Fruit fly (Drosophila melanogaster) whole organism, embryonic: Measurements from ENCODE around the gene Rab39.
A peak's percentile ranks its signal among the peaks of the same experiment; 100 is the strongest.

ENCODE experiments used
- Abd-B ChIP-seq: fragments of 200-800 bp; sonication (Bioruptor generic); optimal IDR thresholded peaks from 2 replicates; lab custom pipeline; 2018; ENCODE audit warnings: missing biosample characterization, mild to moderate bottlenecking, missing genetic modification characterization, moderate library complexity
- Awh ChIP-seq: fragments of 200-800 bp; sonication (Bioruptor generic); IDR thresholded peaks from 2 replicates; pipeline ENCODE4, ENCODE4 v1.3.6; 2022; ENCODE audit warnings: missing biosample characterization, missing genetic modification characterization
- Blimp-1 ChIP-seq: fragments of 200-800 bp; sonication (Bioruptor generic); optimal IDR thresholded peaks from 3 replicates; lab custom pipeline; 2018; ENCODE audit warnings: missing biosample characterization, missing genetic modification characterization, mild to moderate bottlenecking, moderate library complexity, missing genetic modification reagents
- BtbVII ChIP-seq: fragments of 200-800 bp; sonication (Bioruptor generic); optimal IDR thresholded peaks from 3 replicates; lab custom pipeline; 2017; ENCODE audit warnings: missing biosample characterization, mild to moderate bottlenecking, missing genetic modification characterization
- CG10366 ChIP-seq: fragments of 200-800 bp; sonication (Bioruptor generic); IDR thresholded peaks from 2 replicates; pipeline ENCODE4 v1.3.6; 2022; ENCODE audit warnings: missing biosample characterization, missing genetic modification characterization
- CG10959 ChIP-seq: fragments of 200-800 bp; sonication (Bioruptor generic); IDR thresholded peaks from 2 replicates; pipeline ENCODE4 v1.3.6; 2022; ENCODE audit warnings: missing biosample characterization, missing genetic modification characterization
- CG11723 ChIP-seq: fragments of 200-800 bp; sonication (Bioruptor generic); optimal IDR thresholded peaks from 2 replicates; lab custom pipeline; 2017; ENCODE audit warnings: missing biosample characterization, mild to moderate bottlenecking, missing genetic modification characterization
- CG12236 ChIP-seq: fragments of 200-800 bp; sonication (Bioruptor generic); optimal IDR thresholded peaks from 2 replicates; lab custom pipeline; 2016; ENCODE audit warnings: missing biosample characterization, missing genetic modification characterization
- CG1529 ChIP-seq: fragments of 200-800 bp; sonication (Bioruptor generic); optimal IDR thresholded peaks from 3 replicates; lab custom pipeline; 2018; ENCODE audit warnings: missing biosample characterization, missing genetic modification characterization
- CG1603 ChIP-seq: fragments of 200-800 bp; sonication (Bioruptor generic); optimal IDR thresholded peaks from 2 replicates; lab custom pipeline; 2019; ENCODE audit warnings: missing biosample characterization, mild to moderate bottlenecking, missing genetic modification characterization, moderate library complexity
- CG17568 ChIP-seq: fragments of 200-800 bp; sonication (Bioruptor generic); optimal IDR thresholded peaks from 2 replicates; lab custom pipeline; 2018; ENCODE audit warnings: missing biosample characterization, mild to moderate bottlenecking, missing genetic modification characterization, moderate library complexity
- CG17612 ChIP-seq: fragments of 200-800 bp; sonication (Bioruptor generic); IDR thresholded peaks from 2 replicates; pipeline ENCODE4 v1.3.6; 2022; ENCODE audit warnings: missing biosample characterization, missing genetic modification characterization
- CG18011 ChIP-seq: fragments of 200-800 bp; sonication (Bioruptor generic); optimal IDR thresholded peaks from 2 replicates; lab custom pipeline; 2017; ENCODE audit warnings: missing biosample characterization, missing genetic modification characterization, mild to moderate bottlenecking, moderate library complexity, missing genotype
- CG18764 ChIP-seq: fragments of 200-800 bp; sonication (Bioruptor generic); optimal IDR thresholded peaks from 3 replicates; lab custom pipeline; 2016; ENCODE audit warnings: missing biosample characterization, missing genetic modification characterization
- CG30431 ChIP-seq: fragments of 200-800 bp; sonication (Bioruptor generic); optimal IDR thresholded peaks from 2 replicates; lab custom pipeline; 2017; ENCODE audit warnings: missing biosample characterization, missing genetic modification characterization
- CG32767 ChIP-seq: fragments of 200-800 bp; sonication (Bioruptor generic); IDR thresholded peaks from 2 replicates; pipeline ENCODE4 v1.3.6; 2022; ENCODE audit warnings: missing biosample characterization, missing genetic modification characterization
- CG4820 ChIP-seq: fragments of 200-800 bp; sonication (Bioruptor generic); optimal IDR thresholded peaks from 3 replicates; lab custom pipeline; 2016; ENCODE audit warnings: missing biosample characterization, missing genetic modification characterization
- CG6765 ChIP-seq: fragments of 200-800 bp; sonication (Bioruptor generic); optimal IDR thresholded peaks from 3 replicates; lab custom pipeline; 2017; ENCODE audit warnings: missing biosample characterization, mild to moderate bottlenecking, missing genetic modification characterization
- CG7556 ChIP-seq: fragments of 200-800 bp; sonication (Bioruptor generic); optimal IDR thresholded peaks from 2 replicates; lab custom pipeline; 2017; ENCODE audit warnings: missing biosample characterization, mild to moderate bottlenecking, missing genetic modification characterization
- CG7745 ChIP-seq: fragments of 200-800 bp; sonication (Bioruptor generic); optimal IDR thresholded peaks from 2 replicates; lab custom pipeline; 2018; ENCODE audit warnings: missing biosample characterization, mild to moderate bottlenecking, missing genetic modification characterization, moderate library complexity
- CG8089 ChIP-seq: fragments of 200-800 bp; sonication (Bioruptor generic); optimal IDR thresholded peaks from 3 replicates; lab custom pipeline; 2016; ENCODE audit warnings: missing biosample characterization, missing genetic modification characterization
- CG8290 ChIP-seq, 3 experiments: fragments of 200-800 bp; sonication (Bioruptor generic); optimal IDR thresholded peaks; 2 replicates each; lab custom pipeline; 2016 to 2019; ENCODE audit warnings: missing biosample characterization in 3 of 3, missing genetic modification characterization in 3 of 3, mild to moderate bottlenecking in 2 of 3, moderate library complexity in 1 of 3
- CHES-1-like ChIP-seq: fragments of 200-800 bp; sonication (Bioruptor generic); optimal IDR thresholded peaks from 2 replicates; lab custom pipeline; 2016; ENCODE audit warnings: missing biosample characterization, missing genetic modification characterization
- D19A ChIP-seq: fragments of 200-800 bp; optimal IDR thresholded peaks from 3 replicates; lab custom pipeline; 2019; ENCODE audit warnings: missing biosample characterization, mild to moderate bottlenecking, missing genetic modification characterization, moderate library complexity
- HHEX ChIP-seq: fragments of 200-800 bp; sonication (Bioruptor generic); optimal IDR thresholded peaks from 3 replicates; lab custom pipeline; 2017; ENCODE audit warnings: missing biosample characterization, mild to moderate bottlenecking, missing genetic modification characterization, missing genetic modification reagents
- Hr78 ChIP-seq, 2 experiments: fragments of 200-800 bp in 1 of 2; fragments of >200 bp in 1 of 2; sonication (Bioruptor generic) in 1 of 2; optimal IDR thresholded peaks; 2 replicates each; lab custom pipeline; 2017 to 2019; ENCODE audit warnings: missing biosample characterization in 2 of 2, missing genetic modification characterization in 2 of 2, mild to moderate bottlenecking in 1 of 2, moderate library complexity in 1 of 2
- Lhr ChIP-seq: fragments of 200-800 bp; sonication (Bioruptor generic); optimal IDR thresholded peaks from 3 replicates; lab custom pipeline; 2017; ENCODE audit warnings: mild to moderate bottlenecking, missing biosample characterization, missing genetic modification reagents, missing genetic modification characterization
- NC2β ChIP-seq: fragments of 200-800 bp; sonication (Bioruptor generic); optimal IDR thresholded peaks from 2 replicates; lab custom pipeline; 2016; ENCODE audit warnings: missing biosample characterization, missing genetic modification characterization
- NFAT ChIP-seq: fragments of 200-800 bp; sonication (Bioruptor generic); IDR thresholded peaks from 2 replicates; pipeline ENCODE4 v1.3.6; 2022; ENCODE audit warnings: missing biosample characterization, missing genetic modification characterization
- Nf-YB ChIP-seq: fragments of 200-800 bp; sonication (Bioruptor generic); optimal IDR thresholded peaks from 3 replicates; lab custom pipeline; 2019; ENCODE audit warnings: missing biosample characterization, mild to moderate bottlenecking, missing genetic modification characterization, moderate library complexity
- NfI ChIP-seq: fragments of 200-800 bp; sonication (Bioruptor generic); optimal IDR thresholded peaks from 3 replicates; lab custom pipeline; 2018; ENCODE audit warnings: missing biosample characterization, mild to moderate bottlenecking, missing genetic modification characterization, moderate library complexity
- Poxn ChIP-seq: fragments of 200-800 bp; sonication (Bioruptor generic); IDR thresholded peaks from 2 replicates; pipeline ENCODE4 v1.3.6; 2022; ENCODE audit warnings: missing biosample characterization, missing genetic modification characterization
- Scr ChIP-seq: fragments of 200-800 bp; sonication (Bioruptor generic); IDR thresholded peaks from 2 replicates; pipeline ENCODE4 v1.3.6; 2022; ENCODE audit warnings: missing biosample characterization, missing genetic modification characterization; ENCODE audit not compliant: partially characterized antibody
- al ChIP-seq: fragments of 200-800 bp; sonication (Bioruptor generic); IDR thresholded peaks from 2 replicates; pipeline ENCODE4 v1.3.6; 2022; ENCODE audit warnings: missing biosample characterization, missing genetic modification characterization
- ase ChIP-seq: fragments of 200-800 bp; sonication (Bioruptor generic); IDR thresholded peaks from 3 replicates; pipeline ENCODE4 v1.3.6; 2022; ENCODE audit warnings: missing biosample characterization, missing genetic modification characterization
- btn ChIP-seq: fragments of 200-800 bp; sonication (Bioruptor generic); optimal IDR thresholded peaks from 2 replicates; lab custom pipeline; 2016; ENCODE audit warnings: missing biosample characterization, missing genetic modification characterization
- en ChIP-seq: fragments of 200-800 bp; sonication (Bioruptor generic); optimal IDR thresholded peaks from 2 replicates; lab custom pipeline; 2016; ENCODE audit warnings: missing biosample characterization, missing genetic modification characterization
- fd96Cb ChIP-seq: fragments of 200-800 bp; sonication (Bioruptor generic); optimal IDR thresholded peaks from 2 replicates; lab custom pipeline; 2018; ENCODE audit warnings: missing biosample characterization, mild to moderate bottlenecking, missing genetic modification characterization, moderate library complexity
- gce ChIP-seq: fragments of 200-800 bp; sonication (Bioruptor generic); IDR thresholded peaks from 3 replicates; pipeline ENCODE4 v1.3.6; 2022; ENCODE audit warnings: missing biosample characterization, missing genetic modification characterization
- mirr ChIP-seq: fragments of 200-800 bp; sonication (Bioruptor generic); optimal IDR thresholded peaks from 3 replicates; lab custom pipeline; 2018; ENCODE audit warnings: missing biosample characterization, mild to moderate bottlenecking, missing genetic modification characterization
- org-1 ChIP-seq: fragments of 200-800 bp; sonication (Bioruptor generic); optimal IDR thresholded peaks from 2 replicates; lab custom pipeline; 2017; ENCODE audit warnings: missing biosample characterization, missing genetic modification characterization
- prd ChIP-seq, 3 experiments: fragments of >200 bp in 2 of 3; fragments of 200-800 bp in 1 of 3; sonication (Bioruptor generic) in 1 of 3; optimal IDR thresholded peaks in 2 of 3; IDR thresholded peaks in 1 of 3; 2 replicates in 2 of 3; 3 replicates in 1 of 3; pipeline versions ENCODE4 v1.3.6 to Lab custom; 2017 to 2022; ENCODE audit warnings: missing biosample characterization in 1 of 3, missing genetic modification characterization in 1 of 3
- slp2 ChIP-seq: fragments of 200-800 bp; sonication (Bioruptor generic); optimal IDR thresholded peaks from 2 replicates; lab custom pipeline; 2016; ENCODE audit warnings: missing biosample characterization, missing genetic modification characterization
- trem ChIP-seq: fragments of 200-800 bp; optimal IDR thresholded peaks from 3 replicates; lab custom pipeline; 2019; ENCODE audit warnings: missing biosample characterization, mild to moderate bottlenecking, missing genetic modification characterization, moderate library complexity
- vfl ChIP-seq: fragments of 200-800 bp; sonication (Bioruptor generic); optimal IDR thresholded peaks from 2 replicates; lab custom pipeline; 2016; ENCODE audit warnings: missing biosample characterization, missing genetic modification characterization
- zen2 ChIP-seq: fragments of 200-800 bp; sonication (Bioruptor generic); IDR thresholded peaks from 3 replicates; pipeline ENCODE4 v1.3.6; 2022; ENCODE audit warnings: missing biosample characterization, missing genetic modification characterization; ENCODE audit not compliant: partially characterized antibody
- zfh2 ChIP-seq: fragments of 200-800 bp; sonication (Bioruptor generic); optimal IDR thresholded peaks from 2 replicates; lab custom pipeline; 2016; ENCODE audit warnings: missing biosample characterization, missing genetic modification characterization

Rab39 gene

dm6 chrX:7706398-7707349 is 28.0 kb upstream of the Rab39 start (continued):
- TF ChIP-seq gce, result peak; percentile 98
- peak; percentile 96 for TF ChIP-seq Blimp-1
- TF ChIP-seq trem (tag; lab: Kevin White, UChicago), result peak; percentile 94
- peak; percentile 19 for TF ChIP-seq NC2β (GFP tag; lab: Kevin White, UChicago)
- peak; percentile 96 for TF ChIP-seq CG32767
- TF ChIP-seq CG10959 (GFP tag; lab: Robert Waterston, UW), result peak; percentile 91
- TF ChIP-seq en, result no peak
- peak; percentile 82 for TF ChIP-seq Lhr (GFP tag; lab: Kevin White, UChicago)
- peak; percentile 90 for TF ChIP-seq CG18764 (GFP tag; lab: Kevin White, UChicago)
- TF ChIP-seq CG8089, result peak; percentile 45
- peak; percentile 91 for TF ChIP-seq CG30431 (GFP tag; lab: Kevin White, UChicago)
- peak; percentile 87 for TF ChIP-seq CG18011 (GFP tag; lab: Kevin White, UChicago)
- no peak for TF ChIP-seq Scr
- TF ChIP-seq CG8290 (GFP tag; optimal IDR thresholded peaks at IDR 0.05; lab: Kevin White, UChicago), result peak; percentile 92
- TF ChIP-seq CG8290 (tag; optimal IDR thresholded peaks at IDR 0.05; lab: Kevin White, UChicago), result peak; percentile 65 to 95
- TF ChIP-seq zfh2, result peak; percentile 85
- TF ChIP-seq Hr78 (GFP tag; optimal IDR thresholded peaks at IDR 0.05; lab: Kevin White, UChicago), result peak in 1 of 2 experiments; percentile 91
- no peak for TF ChIP-seq btn
- TF ChIP-seq NfI (GFP tag; lab: Kevin White, UChicago), result peak; percentile 98
- TF ChIP-seq NFAT, result peak; percentile 98
- peak; percentile 92 for TF ChIP-seq CG4820 (GFP tag; lab: Kevin White, UChicago)
- peak; percentile 99 for TF ChIP-seq CG10366
- no peak for TF ChIP-seq prd (optimal IDR thresholded peaks at IDR 0.05; lab: Kevin White, UChicago)
- peak; percentile 98 for TF ChIP-seq prd (GFP tag; IDR thresholded peaks at IDR 0.05; lab: Robert Waterston, UW)
- TF ChIP-seq CG7556 (GFP tag; lab: Kevin White, UChicago), result peak; percentile 98
- TF ChIP-seq org-1 (GFP tag; lab: Kevin White, UChicago), result peak; percentile 96
- TF ChIP-seq HHEX (GFP tag; lab: Kevin White, UChicago), result peak; percentile 98
- TF ChIP-seq CG17612 (GFP tag; lab: Robert Waterston, UW), result peak; percentile 97
- TF ChIP-seq CG6765 (GFP tag; lab: Kevin White, UChicago), result peak; percentile 97
- TF ChIP-seq mirr, result peak; percentile 98
- peak; percentile 94 for TF ChIP-seq D19A (tag; lab: Kevin White, UChicago)
- peak; percentile 94 for TF ChIP-seq Poxn
- TF ChIP-seq CG12236 (GFP tag; lab: Kevin White, UChicago), result no peak
- TF ChIP-seq slp2 (GFP tag; lab: Kevin White, UChicago), result peak; percentile 76
- TF ChIP-seq CG1603, result peak; percentile 91
- TF ChIP-seq CHES-1-like, result peak; percentile 93
- TF ChIP-seq CG11723 (GFP tag; lab: Kevin White, UChicago), result peak; percentile 94
- peak; percentile 64 for TF ChIP-seq CG7745
- peak; percentile 99 for TF ChIP-seq Awh (GFP tag; lab: Robert Waterston, UW)
- TF ChIP-seq Nf-YB (GFP tag; lab: Kevin White, UChicago), result peak; percentile 87
- no peak for TF ChIP-seq zen2 (GFP tag; lab: Robert Waterston, UW)
- peak; percentile 68 for TF ChIP-seq vfl (GFP tag; lab: Kevin White, UChicago)
- TF ChIP-seq fd96Cb, result peak; percentile 97
- TF ChIP-seq ase, result peak; percentile 98
- TF ChIP-seq CG1529 (GFP tag; lab: Kevin White, UChicago), result peak; percentile 93
- TF ChIP-seq Abd-B (GFP tag; lab: Kevin White, UChicago), result peak; percentile 97
- peak; percentile 98 for TF ChIP-seq al (GFP tag; lab: Robert Waterston, UW)
- peak; percentile 97 for TF ChIP-seq CG17568
- TF ChIP-seq BtbVII (GFP tag; lab: Kevin White, UChicago), result peak; percentile 97
